Worm (Caenorhabditis elegans): ENCODE data around the gene R07B7.8.
A peak's percentile ranks its signal among the peaks of the same experiment; 100 is the strongest.

Gene R07B7.8

ce11 chrV:12063036-12063435, 21.1 kb downstream of the R07B7.8 start, which contains the start of gene clh-6 (continued):
- TF ChIP-seq duxl-1 (tag; optimal IDR thresholded peaks at IDR 0.05; ENCODE audit: poor library complexity) (no peak), ceh-82 (tag; optimal IDR thresholded peaks at IDR 0.05) (no peak), rbr-2 (tag; optimal IDR thresholded peaks at IDR 0.05) (no peak)

ce11 chrV:12059719-12060118, 24.4 kb downstream of the R07B7.8 start, which contains the start of gene R07B7.2:
Gene R07B7.2, minus strand, starts transcription at chrV:12059753.
- TF ChIP-seq Y5F2A.4 (GFP tag; optimal IDR thresholded peaks at IDR 0.05) = no peak
- no peak for TF ChIP-seq ZK337.2 (GFP tag; IDR thresholded peaks at IDR 0.05)
- no peak for TF ChIP-seq T20F7.1 (GFP tag; optimal IDR thresholded peaks at IDR 0.05)
- no peak for TF ChIP-seq ceh-28 (tag; optimal IDR thresholded peaks at IDR 0.05)
- no peak for TF ChIP-seq unc-39 (tag; optimal IDR thresholded peaks at IDR 0.05)
- TF ChIP-seq mxl-3 (GFP tag; optimal IDR thresholded peaks at IDR 0.05) = no peak
- no peak for TF ChIP-seq aly-2 (tag; optimal IDR thresholded peaks at IDR 0.05)
- no peak for TF ChIP-seq arid-1 (GFP tag; conservative IDR thresholded peaks at IDR 0.05)
- no peak for TF ChIP-seq lin-13 (GFP tag; optimal IDR thresholded peaks at IDR 0.05)
- no peak for TF ChIP-seq fos-1 (tag; optimal IDR thresholded peaks at IDR 0.05)
- TF ChIP-seq ZK546.5 (tag; optimal IDR thresholded peaks at IDR 0.05) = no peak
- TF ChIP-seq aha-1 (tag) = no peak
- TF ChIP-seq pha-4 (GFP tag; IDR thresholded peaks at IDR 0.05) = no peak
- TF ChIP-seq pha-4 (tag; optimal IDR thresholded peaks at IDR 0.05) = no peak
- TF ChIP-seq ceh-62 (tag; optimal IDR thresholded peaks at IDR 0.05) = no peak
- TF ChIP-seq nhr-76 (tag; optimal IDR thresholded peaks at IDR 0.05) = no peak
- no peak for TF ChIP-seq skn-1 (tag; optimal IDR thresholded peaks at IDR 0.05)
- TF ChIP-seq spr-3 (GFP tag; optimal IDR thresholded peaks at IDR 0.05) = no peak
- TF ChIP-seq nhr-41 (GFP tag; IDR thresholded peaks at IDR 0.05) = no peak
- no peak for TF ChIP-seq lin-15B (tag; optimal IDR thresholded peaks at IDR 0.05)
- no peak for TF ChIP-seq dpl-1 (GFP tag; optimal IDR thresholded peaks at IDR 0.05)

ce11 chrV:12053598-12053997, 30.5 kb downstream of the R07B7.8 start, which contains the start of gene F10C2.7:
Gene F10C2.7, plus strand, starts transcription at chrV:12053898.
- TF ChIP-seq dmd-8 (GFP tag; IDR thresholded peaks at IDR 0.05) (no peak), lin-38 (GFP tag; IDR thresholded peaks at IDR 0.05) (no peak), arid-1 (GFP tag; conservative IDR thresholded peaks at IDR 0.05) (no peak), T20F7.1 (GFP tag; optimal IDR thresholded peaks at IDR 0.05) (no peak), egl-43 (GFP tag; IDR thresholded peaks at IDR 0.05) (no peak), unc-130 (GFP tag; optimal IDR thresholded peaks at IDR 0.05) (no peak), nhr-102 (tag; optimal IDR thresholded peaks at IDR 0.05) (no peak), tag-97 (GFP tag; IDR thresholded peaks at IDR 0.05) (no peak), Y105C5A.15 (GFP tag; IDR thresholded peaks at IDR 0.05) (no peak), daf-16 (GFP tag; optimal IDR thresholded peaks at IDR 0.05) (no peak), daf-16 (tag; optimal IDR thresholded peaks at IDR 0.05) (no peak), lin-39 (tag; optimal IDR thresholded peaks at IDR 0.05) (no peak), Y75B8A.6 (GFP tag; IDR thresholded peaks at IDR 0.05) (no peak)

- TF ChIP-seq lim-7 (GFP tag; IDR thresholded peaks at IDR 0.05) = no peak
- TF ChIP-seq unc-62 (GFP tag; optimal IDR thresholded peaks at IDR 0.05 in 1 of 2) = peak in 1 of 2 experiments; percentile 37
- no peak for TF ChIP-seq unc-62 (tag; optimal IDR thresholded peaks at IDR 0.05)
Observed at ce11 chrV:12048445-12048844, 35.7 kb downstream of the R07B7.8 start, which contains the start of gene dars-2. Gene dars-2, plus strand, starts transcription at chrV:12048745.

ce11 chrV:12047735-12048134, 36.4 kb downstream of the R07B7.8 start:
- TF ChIP-seq lin-1 (GFP tag; IDR thresholded peaks at IDR 0.05) = no peak
- no peak for TF ChIP-seq lim-7 (GFP tag; IDR thresholded peaks at IDR 0.05)
- TF ChIP-seq aly-2 (tag; optimal IDR thresholded peaks at IDR 0.05) = no peak
- no peak for TF ChIP-seq nhr-10 (tag; optimal IDR thresholded peaks at IDR 0.05)
- TF ChIP-seq nhr-102 (tag; optimal IDR thresholded peaks at IDR 0.05) = no peak
- TF ChIP-seq hmg-1.1 (GFP tag; IDR thresholded peaks at IDR 0.05) = no peak
- no peak for TF ChIP-seq aha-1 (tag)
- TF ChIP-seq cey-2 (tag; optimal IDR thresholded peaks at IDR 0.05; ENCODE audit: borderline replicate concordance, insufficient read depth) = no peak
- TF ChIP-seq nhr-48 (tag; optimal IDR thresholded peaks at IDR 0.05) = no peak
- TF ChIP-seq vab-7 (GFP tag; IDR thresholded peaks at IDR 0.05) = no peak
- TF ChIP-seq hlh-11 (tag; optimal IDR thresholded peaks at IDR 0.05) = no peak
- no peak for TF ChIP-seq ztf-11 (tag; optimal IDR thresholded peaks at IDR 0.05)
- no peak for TF ChIP-seq attf-4 (tag; optimal IDR thresholded peaks at IDR 0.05)
- TF ChIP-seq ces-1 (GFP tag; optimal IDR thresholded peaks at IDR 0.05) = no peak
- TF ChIP-seq ceh-28 (tag; optimal IDR thresholded peaks at IDR 0.05) = no peak
